Fruit fly (Drosophila melanogaster) whole organism, embryonic: ENCODE results near the gene AstA-R1.

Source experiments
- Atf-2 ChIP-seq: fragments of 200-800 bp; sonication (Bioruptor generic); optimal IDR thresholded peaks from 2 replicates; lab custom pipeline; 2016; ENCODE audit warnings: missing biosample characterization, missing genetic modification characterization
- BEAF-32 ChIP-seq: fragments of 200-800 bp; sonication (Bioruptor generic); optimal IDR thresholded peaks from 3 replicates; lab custom pipeline; 2017; ENCODE audit warnings: missing biosample characterization, missing genetic modification characterization, mild to moderate bottlenecking, moderate library complexity, missing genetic modification reagents
- CG11085 ChIP-seq: fragments of 200-800 bp; sonication (Bioruptor generic); IDR thresholded peaks from 2 replicates; pipeline ENCODE4 v1.3.6; 2022; ENCODE audit warnings: missing biosample characterization, missing genetic modification characterization
- CG11247 ChIP-seq: fragments of 200-800 bp; sonication (Bioruptor generic); IDR thresholded peaks from 2 replicates; pipeline ENCODE4 v1.3.6; 2022; ENCODE audit warnings: missing biosample characterization, missing genetic modification characterization
- CG12155 ChIP-seq: fragments of 200-800 bp; sonication (Bioruptor generic); optimal IDR thresholded peaks from 3 replicates; lab custom pipeline; 2016; ENCODE audit warnings: missing biosample characterization, missing genetic modification characterization
- CG12769 ChIP-seq: fragments of 200-800 bp; sonication (Bioruptor generic); optimal IDR thresholded peaks from 2 replicates; lab custom pipeline; 2019; ENCODE audit warnings: missing biosample characterization, mild to moderate bottlenecking, missing genetic modification characterization, moderate library complexity
- CG13775 ChIP-seq: fragments of 200-800 bp; sonication (Bioruptor generic); optimal IDR thresholded peaks from 3 replicates; lab custom pipeline; 2017; ENCODE audit warnings: missing biosample characterization, mild to moderate bottlenecking, missing genetic modification characterization
- CG14965 ChIP-seq: fragments of 200-800 bp; sonication (Bioruptor generic); optimal IDR thresholded peaks from 2 replicates; lab custom pipeline; 2016; ENCODE audit warnings: missing biosample characterization, missing genetic modification characterization, borderline replicate concordance
- CG17612 ChIP-seq: fragments of 200-800 bp; sonication (Bioruptor generic); IDR thresholded peaks from 2 replicates; pipeline ENCODE4 v1.3.6; 2022; ENCODE audit warnings: missing biosample characterization, missing genetic modification characterization
- CG18262 ChIP-seq: fragments of 200-800 bp; optimal IDR thresholded peaks from 3 replicates; lab custom pipeline; 2019; ENCODE audit warnings: missing biosample characterization, mild to moderate bottlenecking, missing genetic modification characterization, moderate library complexity
- CG2129 ChIP-seq: fragments of 200-800 bp; sonication (Bioruptor generic); IDR thresholded peaks from 2 replicates; pipeline ENCODE4 v1.3.6; 2022; ENCODE audit warnings: missing biosample characterization, missing genetic modification characterization; ENCODE audit not compliant: partially characterized antibody
- CG2678 ChIP-seq: fragments of 200-800 bp; sonication (Bioruptor generic); optimal IDR thresholded peaks from 3 replicates; lab custom pipeline; 2019; ENCODE audit warnings: missing biosample characterization, mild to moderate bottlenecking, missing genetic modification characterization, moderate library complexity
- CG33557 ChIP-seq: fragments of 200-800 bp; sonication (Bioruptor generic); optimal IDR thresholded peaks from 2 replicates; lab custom pipeline; 2019; ENCODE audit warnings: missing biosample characterization, mild to moderate bottlenecking, missing genetic modification characterization, moderate library complexity
- CG3847 ChIP-seq: fragments of 200-800 bp; sonication (Bioruptor generic); IDR thresholded peaks from 2 replicates; pipeline ENCODE4 v1.3.6; 2022; ENCODE audit warnings: missing biosample characterization, missing genetic modification characterization
- CG42726 ChIP-seq: fragments of 200-800 bp; sonication (Bioruptor generic); IDR thresholded peaks from 2 replicates; pipeline ENCODE4 v1.3.6; 2022; ENCODE audit warnings: missing biosample characterization, missing genetic modification characterization; ENCODE audit not compliant: partially characterized antibody
- CG4854 ChIP-seq: fragments of 200-800 bp; sonication (Bioruptor generic); optimal IDR thresholded peaks from 2 replicates; lab custom pipeline; 2016; ENCODE audit warnings: missing biosample characterization, missing genetic modification characterization, inconsistent platforms
- CG6683 ChIP-seq: fragments of 200-800 bp; sonication (Bioruptor generic); optimal IDR thresholded peaks from 2 replicates; lab custom pipeline; 2017; ENCODE audit warnings: missing biosample characterization, mild to moderate bottlenecking, missing genetic modification characterization, missing genetic modification reagents
- CG6854 ChIP-seq: fragments of 200-800 bp; sonication (Bioruptor generic); optimal IDR thresholded peaks from 3 replicates; lab custom pipeline; 2017; ENCODE audit warnings: missing biosample characterization, mild to moderate bottlenecking, missing genetic modification characterization
- CG7786 ChIP-seq: fragments of 200-800 bp; sonication (Bioruptor generic); optimal IDR thresholded peaks from 2 replicates; lab custom pipeline; 2016; ENCODE audit warnings: missing biosample characterization, missing genetic modification characterization
- CG8388 ChIP-seq: fragments of 200-800 bp; sonication (Bioruptor generic); optimal IDR thresholded peaks from 2 replicates; lab custom pipeline; 2019; ENCODE audit warnings: missing biosample characterization, mild to moderate bottlenecking, missing genetic modification characterization, moderate library complexity
- CG8944 ChIP-seq: fragments of 200-800 bp; sonication (Bioruptor generic); optimal IDR thresholded peaks from 3 replicates; lab custom pipeline; 2016; ENCODE audit warnings: missing biosample characterization, missing genetic modification characterization
- CG9797 ChIP-seq: fragments of 200-800 bp; sonication (Bioruptor generic); optimal IDR thresholded peaks from 3 replicates; lab custom pipeline; 2018; ENCODE audit warnings: missing biosample characterization, mild to moderate bottlenecking, missing genetic modification characterization
- D ChIP-seq, 2 experiments: fragments of 200-800 bp in 1 of 2; fragments of >200 bp in 1 of 2; sonication (Bioruptor generic) in 1 of 2; optimal IDR thresholded peaks; 2 replicates in 1 of 2; 3 replicates in 1 of 2; lab custom pipeline; 2017; ENCODE audit warnings: mild to moderate bottlenecking in 1 of 2, missing biosample characterization in 1 of 2, missing genetic modification characterization in 1 of 2, missing genetic modification reagents in 1 of 2
- Fer2 ChIP-seq: fragments of 200-800 bp; sonication (Bioruptor generic); optimal IDR thresholded peaks from 2 replicates; lab custom pipeline; 2018; ENCODE audit warnings: missing biosample characterization, mild to moderate bottlenecking, missing genetic modification characterization, moderate library complexity
- H15 ChIP-seq: fragments of 200-800 bp; sonication (Bioruptor generic); IDR thresholded peaks from 3 replicates; pipeline ENCODE4 v1.3.6; 2022; ENCODE audit warnings: missing biosample characterization, missing genetic modification characterization
- Hand ChIP-seq: fragments of 200-800 bp; sonication (Bioruptor generic); optimal IDR thresholded peaks from 2 replicates; lab custom pipeline; 2017; ENCODE audit warnings: mild to moderate bottlenecking, missing biosample characterization, missing genetic modification reagents, missing genetic modification characterization
- Hmr ChIP-seq: fragments of 200-800 bp; sonication (Bioruptor generic); optimal IDR thresholded peaks from 3 replicates; lab custom pipeline; 2017; ENCODE audit warnings: mild to moderate bottlenecking, missing biosample characterization, missing genetic modification reagents, missing genetic modification characterization
- Jarid2 ChIP-seq: fragments of 200-800 bp; sonication (Bioruptor generic); optimal IDR thresholded peaks from 3 replicates; lab custom pipeline; 2017; ENCODE audit warnings: mild to moderate bottlenecking, missing biosample characterization, missing genetic modification reagents, missing genetic modification characterization
- Neu2 ChIP-seq: fragments of 200-800 bp; sonication (Bioruptor generic); optimal IDR thresholded peaks from 3 replicates; lab custom pipeline; 2016; ENCODE audit warnings: missing biosample characterization, missing genetic modification characterization, borderline replicate concordance
- Optix ChIP-seq: fragments of 200-800 bp; sonication (Bioruptor generic); IDR thresholded peaks from 3 replicates; pipeline ENCODE4 v1.3.6; 2022; ENCODE audit warnings: missing biosample characterization, missing genetic modification characterization
- ab ChIP-seq: fragments of 200-800 bp; sonication (Bioruptor generic); optimal IDR thresholded peaks from 2 replicates; lab custom pipeline; 2016; ENCODE audit warnings: missing biosample characterization, missing genetic modification characterization
- ato ChIP-seq: fragments of 200-800 bp; sonication (Bioruptor generic); IDR thresholded peaks from 2 replicates; pipeline ENCODE4 v1.3.6; 2022; ENCODE audit warnings: missing biosample characterization, missing genetic modification characterization; ENCODE audit not compliant: partially characterized antibody
- bigmax ChIP-seq: fragments of 200-800 bp; sonication (Bioruptor generic); optimal IDR thresholded peaks from 2 replicates; lab custom pipeline; 2018; ENCODE audit warnings: missing biosample characterization, mild to moderate bottlenecking, missing genetic modification characterization
- chinmo ChIP-seq: fragments of 200-800 bp; sonication (Bioruptor generic); IDR thresholded peaks from 4 replicates; pipeline ENCODE4 v1.3.6; 2022; ENCODE audit warnings: missing biosample characterization, missing genetic modification characterization; ENCODE audit not compliant: partially characterized antibody
- chm ChIP-seq: fragments of 200-800 bp; sonication (Bioruptor generic); IDR thresholded peaks from 2 replicates; pipeline ENCODE4 v1.3.6; 2022; ENCODE audit warnings: missing biosample characterization, missing genetic modification characterization
- ci ChIP-seq: fragments of 200-800 bp; sonication (Bioruptor generic); IDR thresholded peaks from 3 replicates; pipeline ENCODE4 v1.3.6; 2022; ENCODE audit warnings: missing biosample characterization, missing genetic modification characterization
- dan ChIP-seq: fragments of 200-800 bp; sonication (Bioruptor generic); IDR thresholded peaks from 2 replicates; pipeline ENCODE4 v1.3.6; 2022; ENCODE audit warnings: missing biosample characterization, missing genetic modification characterization
- dmrt11E ChIP-seq: fragments of 200-800 bp; sonication (Bioruptor generic); optimal IDR thresholded peaks from 3 replicates; lab custom pipeline; 2018; ENCODE audit warnings: missing biosample characterization, mild to moderate bottlenecking, missing genetic modification characterization, moderate library complexity
- fd64A ChIP-seq: fragments of 200-800 bp; sonication (Bioruptor generic); optimal IDR thresholded peaks from 3 replicates; lab custom pipeline; 2018; ENCODE audit warnings: missing biosample characterization, mild to moderate bottlenecking, missing genetic modification characterization
- fru ChIP-seq: fragments of >200 bp; optimal IDR thresholded peaks from 2 replicates; lab custom pipeline; 2017
- ham ChIP-seq: fragments of 200-800 bp; sonication (Bioruptor generic); IDR thresholded peaks from 2 replicates; pipeline ENCODE4 v1.3.6; 2022; ENCODE audit warnings: missing biosample characterization, missing genetic modification characterization
- kay ChIP-seq: fragments of 200-800 bp; sonication (Bioruptor generic); optimal IDR thresholded peaks from 2 replicates; lab custom pipeline; 2016; ENCODE audit warnings: missing biosample characterization, missing genetic modification characterization
- klu ChIP-seq: fragments of 200-800 bp; sonication (Bioruptor generic); IDR thresholded peaks from 2 replicates; pipeline ENCODE4 v1.3.6; 2022; ENCODE audit warnings: missing biosample characterization, missing genetic modification characterization
- maf-S ChIP-seq: fragments of 200-800 bp; sonication (Bioruptor generic); optimal IDR thresholded peaks from 2 replicates; lab custom pipeline; 2016; ENCODE audit warnings: missing biosample characterization, missing genetic modification characterization
- pan ChIP-seq, 4 experiments: fragments of >200 bp in 3 of 4; fragments of 200-800 bp in 1 of 4; sonication (Bioruptor generic) in 1 of 4; optimal IDR thresholded peaks in 3 of 4; IDR thresholded peaks in 1 of 4; 2 replicates each; pipeline versions ENCODE4 v1.3.6 to Lab custom; 2017 to 2022; ENCODE audit warnings: missing biosample characterization in 2 of 4, missing genetic modification characterization in 2 of 4, mixed read lengths in 1 of 4
- pum ChIP-seq: fragments of 200-800 bp; sonication (Bioruptor generic); optimal IDR thresholded peaks from 2 replicates; lab custom pipeline; 2016; ENCODE audit warnings: missing biosample characterization, missing genetic modification characterization
- ranshi ChIP-seq: fragments of 200-800 bp; sonication (Bioruptor generic); IDR thresholded peaks from 2 replicates; pipeline ENCODE4 v1.3.6; 2022; ENCODE audit warnings: missing biosample characterization, missing genetic modification characterization
- stwl ChIP-seq: fragments of 200-800 bp; sonication (Bioruptor generic); optimal IDR thresholded peaks from 3 replicates; lab custom pipeline; 2018; ENCODE audit warnings: missing biosample characterization, mild to moderate bottlenecking, missing genetic modification characterization, moderate library complexity

Gene AstA-R1

DNA sequence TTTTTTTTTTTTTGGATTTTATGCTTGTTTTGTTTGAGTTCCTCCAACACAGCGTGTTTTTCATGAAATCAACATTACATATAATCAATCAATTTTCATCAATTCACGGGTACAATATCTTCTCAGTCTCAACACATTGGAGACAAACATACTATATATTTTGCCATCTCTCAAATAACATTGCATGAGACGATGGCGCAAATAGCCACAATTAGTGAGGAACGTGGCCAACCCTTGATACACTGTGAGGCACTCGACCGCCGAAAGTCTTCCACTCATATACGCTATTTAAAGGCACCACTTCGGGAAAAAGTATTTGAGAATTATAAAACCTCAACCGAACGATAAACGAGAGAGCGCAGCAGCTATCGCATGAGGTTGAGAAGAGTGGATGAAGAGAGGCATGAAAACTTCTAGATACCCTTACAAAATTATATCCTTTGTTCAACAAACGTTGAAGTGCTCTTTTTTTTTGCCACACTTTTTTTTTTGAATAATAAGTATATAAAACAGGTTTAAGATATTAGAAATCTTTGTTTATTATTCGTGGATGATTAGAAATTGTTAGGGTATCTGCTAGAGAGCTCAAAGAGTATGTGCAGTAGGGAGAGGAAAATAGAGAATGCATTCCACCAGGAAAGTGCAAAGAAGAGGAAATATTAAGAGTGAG, 28.4 kb upstream of the AstA-R1 start (continued):
- TF ChIP-seq BEAF-32 (GFP tag; lab: Kevin White, UChicago) (no peak), CG6854 (GFP tag; lab: Kevin White, UChicago) (peak; percentile 64), CG14965 (GFP tag; lab: Kevin White, UChicago) (no peak), Optix (GFP tag; lab: Robert Waterston, UW) (peak; percentile 73), CG7786 (GFP tag; lab: Kevin White, UChicago) (peak; percentile 19), chinmo (no peak), CG4854 (GFP tag; lab: Kevin White, UChicago) (peak; percentile 44), CG17612 (GFP tag; lab: Robert Waterston, UW) (no peak), CG3847 (GFP tag; lab: Robert Waterston, UW) (peak; percentile 54), CG11085 (no peak), CG18262 (tag; lab: Kevin White, UChicago) (peak; percentile 94), CG6683 (peak; percentile 54), fru (lab: Kevin White, UChicago) (no peak), D (optimal IDR thresholded peaks at IDR 0.05; lab: Kevin White, UChicago) (no peak), D (GFP tag; optimal IDR thresholded peaks at IDR 0.05; lab: Kevin White, UChicago) (peak; percentile 91), CG33557 (peak; percentile 78), pum (GFP tag; lab: Kevin White, UChicago) (peak; percentile 47), CG8388 (GFP tag; lab: Kevin White, UChicago) (peak; percentile 93), Jarid2 (peak; percentile 37), ranshi (peak; percentile 88), chm (peak; percentile 96), CG13775 (GFP tag; lab: Kevin White, UChicago) (peak; percentile 66), Hand (no peak), ato (GFP tag; lab: Robert Waterston, UW) (no peak), Fer2 (tag; lab: Kevin White, UChicago) (peak; percentile 11), Neu2 (no peak), kay (GFP tag; lab: Kevin White, UChicago) (no peak), klu (GFP tag; lab: Robert Waterston, UW) (peak; percentile 23; the same call in 1 of the 2 replicates), H15 (GFP tag; lab: Robert Waterston, UW) (peak; percentile 74), pan (optimal IDR thresholded peaks at IDR 0.05; lab: Kevin White, UChicago) (no peak), pan (GFP tag; optimal IDR thresholded peaks at IDR 0.05 in 1 of 2, IDR thresholded peaks at IDR 0.05 in 1 of 2) (peak in 1 of 2 experiments; percentile 75), Atf-2 (GFP tag; lab: Kevin White, UChicago) (peak; percentile 63), stwl (tag; lab: Kevin White, UChicago) (peak; percentile 27), ci (GFP tag; lab: Robert Waterston, UW) (peak; percentile 98), CG2678 (tag; lab: Kevin White, UChicago) (peak; percentile 91), CG12155 (GFP tag; lab: Kevin White, UChicago) (peak; percentile 53), CG8944 (GFP tag; lab: Kevin White, UChicago) (peak; percentile 64), CG9797 (GFP tag; lab: Kevin White, UChicago) (no peak), CG42726 (GFP tag; lab: Robert Waterston, UW) (peak; percentile 75; the same call in 1 of the 2 replicates), CG12769 (tag; lab: Kevin White, UChicago) (peak; percentile 18), maf-S (GFP tag; lab: Kevin White, UChicago) (peak; percentile 17), ham (no peak), Hmr (GFP tag; lab: Kevin White, UChicago) (peak; percentile 33), fd64A (peak; percentile 64), dmrt11E (peak; percentile 92), bigmax (GFP tag; lab: Kevin White, UChicago) (no peak), CG2129 (GFP tag; lab: Robert Waterston, UW) (no peak), CG11247 (GFP tag; lab: Robert Waterston, UW) (peak; percentile 63), dan (GFP tag; lab: Robert Waterston, UW) (no peak; the same call in 1 of the 2 replicates), ab (no peak)
